Worm (Caenorhabditis elegans) whole organism, L1 larva: Measurements from ENCODE around the gene str-199.

ENCODE experiments used
- C04F5.9 ChIP-seq: sonication (generic microtip); optimal IDR thresholded peaks from 2 replicates; lab custom pipeline; 2016; ENCODE audit warnings: missing genetic modification characterization, missing compliant biosample characterization
- Y116A8C.19 ChIP-seq: sonication (generic microtip); optimal IDR thresholded peaks from 2 replicates; lab custom pipeline; 2016; ENCODE audit warnings: missing compliant biosample characterization, missing genetic modification characterization, borderline replicate concordance
- alr-1 ChIP-seq: fragments of 200-800 bp; sonication (Bioruptor generic); optimal IDR thresholded peaks from 2 replicates; lab custom pipeline; 2018; ENCODE audit warnings: borderline replicate concordance, mild to moderate bottlenecking, missing genetic modification characterization, missing compliant biosample characterization
- ama-1 ChIP-seq: fragments of 150-350 bp; optimal IDR thresholded peaks from 2 replicates; lab custom pipeline; 2014
- ceh-63 ChIP-seq: fragments of 200-800 bp; sonication (Bioruptor generic); optimal IDR thresholded peaks from 2 replicates; lab custom pipeline; 2018; ENCODE audit warnings: mild to moderate bottlenecking, missing genetic modification characterization, missing compliant biosample characterization
- ceh-90 ChIP-seq: sonication (generic microtip); optimal IDR thresholded peaks from 2 replicates; lab custom pipeline; 2016; ENCODE audit warnings: missing genetic modification characterization, missing compliant biosample characterization
- dpl-1 ChIP-seq, 3 experiments: fragments of 150-350 bp in 2 of 3; sonication (generic microtip) in 1 of 3; optimal IDR thresholded peaks; 2 replicates each; lab custom pipeline; 2014 to 2017; ENCODE audit warnings: missing biosample characterization in 3 of 3, missing genetic modification characterization in 3 of 3, missing genetic modification reagents in 3 of 3
- dsc-1 ChIP-seq: sonication (generic microtip); optimal IDR thresholded peaks from 2 replicates; lab custom pipeline; 2016; ENCODE audit warnings: mild to moderate bottlenecking, missing genetic modification characterization, missing compliant biosample characterization
- efl-1 ChIP-seq, 4 experiments: fragments of 150-350 bp; optimal IDR thresholded peaks in 3 of 4; peaks in 1 of 4; 1 replicate in 1 of 4; 2 replicates in 3 of 4; lab custom pipeline; 2014; ENCODE audit warnings: missing biosample characterization in 2 of 4, missing genetic modification characterization in 2 of 4, missing genetic modification reagents in 2 of 4
- egl-13 ChIP-seq: sonication (generic microtip); optimal IDR thresholded peaks from 2 replicates; lab custom pipeline; 2016; ENCODE audit warnings: missing genotype, missing genetic modification reagents, missing genetic modification characterization, missing compliant biosample characterization
- egl-27 ChIP-seq, 2 experiments: fragments of 150-350 bp in 1 of 2; sonication (generic microtip); optimal IDR thresholded peaks; 3 replicates each; lab custom pipeline; 2017 to 2018; ENCODE audit warnings: missing biosample characterization in 2 of 2, missing genetic modification characterization in 2 of 2, missing genetic modification reagents in 2 of 2
- elt-2 ChIP-seq: sonication (generic microtip); optimal IDR thresholded peaks from 2 replicates; lab custom pipeline; 2016; ENCODE audit warnings: missing genetic modification characterization, mild to moderate bottlenecking, inconsistent platforms, missing compliant biosample characterization, missing genetic modification reagents
- fkh-10 ChIP-seq: sonication (generic microtip); optimal IDR thresholded peaks from 2 replicates; lab custom pipeline; 2017; ENCODE audit warnings: missing biosample characterization, missing genetic modification reagents, missing genetic modification characterization
- fkh-4 ChIP-seq: sonication (generic microtip); optimal IDR thresholded peaks from 2 replicates; lab custom pipeline; 2016; ENCODE audit warnings: missing compliant biosample characterization, missing genetic modification characterization, borderline replicate concordance
- fkh-8 ChIP-seq: sonication (generic microtip); optimal IDR thresholded peaks from 2 replicates; lab custom pipeline; 2016; ENCODE audit warnings: mild to moderate bottlenecking, missing genetic modification characterization, missing compliant biosample characterization
- hpl-2 ChIP-seq: fragments of 150-350 bp; optimal IDR thresholded peaks from 2 replicates; lab custom pipeline; 2014; ENCODE audit warnings: missing biosample characterization, missing genetic modification reagents, missing genetic modification characterization
- isw-1 ChIP-seq: fragments of 200-800 bp; sonication (Bioruptor generic); IDR thresholded peaks from 2 replicates; pipeline ENCODE4 v1.3.6; 2022; ENCODE audit warnings: missing genetic modification characterization, missing compliant biosample characterization
- lin-13 ChIP-seq: fragments of 150-350 bp; optimal IDR thresholded peaks from 2 replicates; lab custom pipeline; 2014; ENCODE audit warnings: missing biosample characterization, missing genetic modification reagents, missing genetic modification characterization
- lin-14 ChIP-seq: fragments of 200-800 bp; sonication (Bioruptor generic); optimal IDR thresholded peaks from 2 replicates; lab custom pipeline; 2018; ENCODE audit warnings: mild to moderate bottlenecking, missing genetic modification characterization, moderate library complexity, missing compliant biosample characterization
- lin-35 ChIP-seq, 2 experiments: fragments of 150-350 bp; optimal IDR thresholded peaks; 2 replicates each; lab custom pipeline; 2014; ENCODE audit warnings: missing biosample characterization in 2 of 2, missing genetic modification characterization in 2 of 2, missing genetic modification reagents in 2 of 2
- lsy-2 ChIP-seq, 2 experiments: fragments of 150-350 bp; optimal IDR thresholded peaks; 2 replicates each; lab custom pipeline; 2014; ENCODE audit warnings: missing biosample characterization in 2 of 2, missing genetic modification characterization in 2 of 2
- mdl-1 ChIP-seq, 2 experiments: fragments of 150-350 bp; optimal IDR thresholded peaks; 2 replicates each; lab custom pipeline; 2014 to 2017; ENCODE audit warnings: missing biosample characterization in 2 of 2, missing genetic modification characterization in 2 of 2, inconsistent platforms in 1 of 2
- nhr-28 ChIP-seq: fragments of 150-350 bp; optimal IDR thresholded peaks from 2 replicates; lab custom pipeline; 2014; ENCODE audit warnings: missing biosample characterization, missing genetic modification characterization
- nhr-47 ChIP-seq: sonication (generic microtip); optimal IDR thresholded peaks from 2 replicates; lab custom pipeline; 2016; ENCODE audit warnings: mild to moderate bottlenecking, missing genetic modification characterization, moderate library complexity, missing compliant biosample characterization
- nhr-76 ChIP-seq: sonication (generic microtip); optimal IDR thresholded peaks from 2 replicates; lab custom pipeline; 2017; ENCODE audit warnings: missing biosample characterization, missing genetic modification characterization
- nhr-77 ChIP-seq: fragments of 150-350 bp; optimal IDR thresholded peaks from 2 replicates; lab custom pipeline; 2014; ENCODE audit warnings: missing biosample characterization, missing genetic modification characterization
- nhr-84 ChIP-seq: sonication (generic microtip); optimal IDR thresholded peaks from 2 replicates; lab custom pipeline; 2017; ENCODE audit warnings: missing biosample characterization, missing genetic modification characterization
- sup-37 ChIP-seq: fragments of 200-800 bp; sonication (Bioruptor generic); optimal IDR thresholded peaks from 2 replicates; lab custom pipeline; 2018; ENCODE audit warnings: mild to moderate bottlenecking, missing genetic modification characterization, missing compliant biosample characterization
- swsn-7 ChIP-seq: sonication (generic microtip); optimal IDR thresholded peaks from 2 replicates; lab custom pipeline; 2016; ENCODE audit warnings: missing genetic modification characterization, missing compliant biosample characterization
- tbx-2 ChIP-seq: sonication (generic microtip); optimal IDR thresholded peaks from 2 replicates; lab custom pipeline; 2016; ENCODE audit warnings: missing genetic modification characterization, missing compliant biosample characterization
- unc-130 ChIP-seq: fragments of 150-350 bp; optimal IDR thresholded peaks from 2 replicates; lab custom pipeline; 2017; ENCODE audit warnings: missing biosample characterization, missing genetic modification characterization, inconsistent platforms
- unc-30 ChIP-seq: sonication (generic microtip); optimal IDR thresholded peaks from 2 replicates; lab custom pipeline; 2017; ENCODE audit warnings: missing biosample characterization, missing genetic modification characterization
- zag-1 ChIP-seq: fragments of 150-350 bp; optimal IDR thresholded peaks from 2 replicates; lab custom pipeline; 2014; ENCODE audit warnings: missing biosample characterization, missing genetic modification characterization

The str-199 gene

DNA sequence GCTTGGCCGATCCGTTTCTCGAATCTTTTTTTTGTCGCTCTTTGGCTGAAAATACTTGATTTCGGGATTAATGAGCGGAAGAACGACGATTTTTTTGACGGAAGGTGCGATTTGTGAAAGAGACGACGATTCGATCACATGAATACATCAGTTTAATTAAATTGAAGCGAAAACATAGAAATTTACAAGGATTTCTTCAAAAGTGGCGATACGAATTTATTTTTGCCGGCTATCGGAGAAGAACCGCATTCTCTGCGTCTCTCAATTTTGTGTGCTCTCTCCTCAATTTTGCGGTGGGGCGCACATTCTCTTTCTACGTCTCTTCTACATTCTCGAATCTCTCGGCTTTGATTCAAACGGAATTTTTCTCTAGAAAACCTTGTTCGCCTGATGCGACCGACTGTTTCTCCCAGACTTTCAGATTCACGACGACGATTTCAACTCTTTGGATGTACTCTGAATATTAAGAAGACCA is 34.9 kb downstream of the str-199 start, which contains the start of gene F40D4.17:
F40D4.17 (minus strand) TSS at position 51 of the 475 bp plus-strand sequence.
- no peak for TF ChIP-seq ceh-90 (tag; lab: Kevin White, UChicago)
- TF ChIP-seq efl-1 (optimal IDR thresholded peaks at IDR 0.05; lab: Kevin White, UChicago): peak in 1 of 2 experiments; percentile 81
- TF ChIP-seq efl-1 (GFP tag; optimal IDR thresholded peaks at IDR 0.05 in 1 of 2; lab: Kevin White, UChicago): peak in 1 of 2 experiments; percentile 93
- no peak for TF ChIP-seq tbx-2
- no peak for TF ChIP-seq elt-2 (tag; lab: Kevin White, UChicago)
- TF ChIP-seq isw-1: no peak
- TF ChIP-seq, all 84 proteins: peak for 1

DNA sequence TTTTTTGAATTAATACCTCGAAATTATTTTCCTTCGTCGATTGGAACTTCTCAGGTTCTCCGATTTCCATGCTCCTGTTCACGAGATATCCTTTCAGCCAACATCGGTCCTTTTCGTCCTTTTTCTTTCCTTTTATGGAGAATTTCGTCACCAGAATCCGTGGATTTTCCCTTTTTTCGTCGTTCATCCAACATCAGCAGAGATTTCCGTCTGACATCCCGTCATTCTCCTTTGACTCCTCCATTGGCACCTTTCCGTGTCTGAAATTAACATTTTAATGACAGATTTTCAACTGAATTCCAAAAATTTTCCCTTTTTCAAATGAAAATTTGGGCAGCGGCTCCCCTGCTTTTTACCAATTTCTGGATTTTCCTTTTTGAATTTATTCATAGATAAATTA is 35.4 kb downstream of the str-199 start:
- no peak for TF ChIP-seq ceh-63
- no peak for TF ChIP-seq lin-13
- TF ChIP-seq mdl-1 (tag; optimal IDR thresholded peaks at IDR 0.05; lab: Kevin White, UChicago): no peak
- no peak for TF ChIP-seq nhr-76 (tag; lab: Kevin White, UChicago)
- no peak for TF ChIP-seq lsy-2 (tag; optimal IDR thresholded peaks at IDR 0.05; lab: Kevin White, UChicago)
- TF ChIP-seq nhr-77 (tag; lab: Kevin White, UChicago): no peak
- no peak for TF ChIP-seq lin-35 (GFP tag; optimal IDR thresholded peaks at IDR 0.05; lab: Kevin White, UChicago)
- no peak for TF ChIP-seq lin-14 (GFP tag; lab: Kevin White, UChicago)
- TF ChIP-seq fkh-4: no peak
- no peak for TF ChIP-seq hpl-2 (GFP tag; lab: Kevin White, UChicago)
- no peak for TF ChIP-seq dpl-1 (GFP tag; optimal IDR thresholded peaks at IDR 0.05; lab: Kevin White, UChicago)
- no peak for TF ChIP-seq nhr-28
- TF ChIP-seq nhr-47 (tag; lab: Kevin White, UChicago): no peak
- no peak for TF ChIP-seq ama-1 (lab: Kevin White, UChicago)
- no peak for TF ChIP-seq dsc-1 (tag; lab: Kevin White, UChicago)
- TF ChIP-seq Y116A8C.19 (tag; lab: Kevin White, UChicago): no peak
- TF ChIP-seq alr-1: no peak
- no peak for TF ChIP-seq egl-13 (tag; lab: Kevin White, UChicago)
- no peak for TF ChIP-seq nhr-84 (tag; lab: Kevin White, UChicago)

DNA sequence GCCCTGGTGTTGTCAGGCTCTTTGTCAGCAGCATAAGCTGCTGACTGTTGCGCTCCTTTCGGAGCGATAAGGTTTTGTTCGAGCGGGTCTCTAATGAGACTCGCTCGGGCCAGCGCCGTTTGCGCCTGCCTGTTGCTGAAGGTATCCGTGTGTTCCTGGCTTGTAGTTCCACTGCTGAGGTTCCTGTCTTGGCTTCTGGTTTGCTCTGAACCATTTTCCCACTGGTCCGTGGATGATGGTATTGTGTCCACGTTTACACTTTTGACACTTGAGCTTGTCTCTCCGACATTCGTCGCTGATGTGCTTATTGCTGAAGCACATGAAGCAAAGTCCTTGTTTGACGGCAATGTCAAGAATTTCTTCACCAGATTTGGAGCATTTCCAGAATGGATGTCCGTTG is 39.0 kb downstream of the str-199 start:
- no peak for TF ChIP-seq egl-13 (tag; lab: Kevin White, UChicago)
- TF ChIP-seq ceh-63: no peak
- no peak for TF ChIP-seq fkh-8 (tag; lab: Kevin White, UChicago)
- TF ChIP-seq zag-1: no peak
- no peak for TF ChIP-seq nhr-76 (tag; lab: Kevin White, UChicago)
- no peak for TF ChIP-seq alr-1
- TF ChIP-seq swsn-7 (tag; lab: Kevin White, UChicago): no peak
- no peak for TF ChIP-seq unc-30 (tag; lab: Kevin White, UChicago)
- TF ChIP-seq C04F5.9 (tag; lab: Kevin White, UChicago): no peak
- TF ChIP-seq unc-130 (tag; lab: Kevin White, UChicago): no peak
- no peak for TF ChIP-seq nhr-28
- TF ChIP-seq sup-37: no peak
- no peak for TF ChIP-seq egl-27 (tag; optimal IDR thresholded peaks at IDR 0.05; lab: Kevin White, UChicago)
- no peak for TF ChIP-seq mdl-1 (tag; optimal IDR thresholded peaks at IDR 0.05; lab: Kevin White, UChicago)
- no peak for TF ChIP-seq lsy-2 (tag; optimal IDR thresholded peaks at IDR 0.05; lab: Kevin White, UChicago)
- TF ChIP-seq fkh-10 (GFP tag; lab: Kevin White, UChicago): no peak
